Fruit fly (Drosophila melanogaster) whole organism, prepupa: ENCODE data around the gene CG32599.

Experiments
- CG10631 ChIP-seq: fragments of 200-800 bp; sonication (Bioruptor generic); optimal IDR thresholded peaks from 2 replicates; lab custom pipeline; 2016; ENCODE audit warnings: missing biosample characterization, missing genetic modification characterization
- CG10669 ChIP-seq: fragments of 200-800 bp; sonication (Bioruptor generic); optimal IDR thresholded peaks from 3 replicates; lab custom pipeline; 2018; ENCODE audit warnings: missing biosample characterization, mild to moderate bottlenecking, missing genetic modification characterization, moderate library complexity
- CG11294 ChIP-seq: fragments of 200-800 bp; sonication (Bioruptor generic); IDR thresholded peaks from 2 replicates; pipeline ENCODE4 v1.3.6; 2022; ENCODE audit warnings: missing biosample characterization, missing genetic modification characterization
- CG11902 ChIP-seq: fragments of 200-800 bp; sonication (Bioruptor generic); optimal IDR thresholded peaks from 3 replicates; lab custom pipeline; 2016; ENCODE audit warnings: missing biosample characterization, missing genetic modification characterization
- CG1621 ChIP-seq: fragments of 200-800 bp; sonication (Bioruptor generic); optimal IDR thresholded peaks from 3 replicates; lab custom pipeline; 2018; ENCODE audit warnings: missing biosample characterization, mild to moderate bottlenecking, missing genetic modification characterization
- CG16779 ChIP-seq: fragments of 200-800 bp; sonication (Bioruptor generic); optimal IDR thresholded peaks from 3 replicates; lab custom pipeline; 2017; ENCODE audit warnings: missing biosample characterization, mild to moderate bottlenecking, missing genetic modification characterization
- CG3032 ChIP-seq: fragments of 200-800 bp; optimal IDR thresholded peaks from 2 replicates; lab custom pipeline; 2019; ENCODE audit warnings: missing biosample characterization, mild to moderate bottlenecking, missing genetic modification characterization, moderate library complexity
- CG31627 ChIP-seq: fragments of 200-800 bp; sonication (Bioruptor generic); optimal IDR thresholded peaks from 3 replicates; lab custom pipeline; 2016; ENCODE audit warnings: missing biosample characterization, missing genetic modification characterization
- CG32006 ChIP-seq: fragments of 200-800 bp; sonication (Bioruptor generic); optimal IDR thresholded peaks from 3 replicates; lab custom pipeline; 2017; ENCODE audit warnings: missing biosample characterization, mild to moderate bottlenecking, missing genetic modification characterization
- CG6792 ChIP-seq: fragments of 200-800 bp; sonication (Bioruptor generic); optimal IDR thresholded peaks from 3 replicates; lab custom pipeline; 2016; ENCODE audit warnings: missing biosample characterization, missing genetic modification characterization
- CG6808 ChIP-seq: fragments of 200-800 bp; sonication (Bioruptor generic); optimal IDR thresholded peaks from 3 replicates; lab custom pipeline; 2017; ENCODE audit warnings: missing biosample characterization, missing genetic modification characterization, mild to moderate bottlenecking, moderate library complexity, missing genetic modification reagents
- CG8319 ChIP-seq: fragments of 200-800 bp; sonication (Bioruptor generic); optimal IDR thresholded peaks from 3 replicates; lab custom pipeline; 2016; ENCODE audit warnings: missing biosample characterization, missing genetic modification characterization
- CG8632 ChIP-seq: fragments of 200-800 bp; sonication (Bioruptor generic); optimal IDR thresholded peaks from 3 replicates; lab custom pipeline; 2016; ENCODE audit warnings: missing biosample characterization, missing genetic modification characterization
- Eip75B ChIP-seq: fragments of 200-800 bp; sonication (Bioruptor generic); optimal IDR thresholded peaks from 3 replicates; lab custom pipeline; 2016; ENCODE audit warnings: missing biosample characterization, missing genetic modification characterization
- Eip78C ChIP-seq: fragments of 200-800 bp; sonication (Bioruptor generic); peaks from one replicate; lab custom pipeline; 2016; ENCODE audit warnings: missing biosample characterization, missing genetic modification characterization
- Eip93F ChIP-seq: fragments of 200-800 bp; sonication (Bioruptor generic); optimal IDR thresholded peaks from 2 replicates; lab custom pipeline; 2016; ENCODE audit warnings: missing biosample characterization, mild to moderate bottlenecking, missing genetic modification characterization
- Ets21C ChIP-seq: fragments of 200-800 bp; sonication (Bioruptor generic); optimal IDR thresholded peaks from 3 replicates; lab custom pipeline; 2016; ENCODE audit warnings: missing biosample characterization, missing genetic modification characterization
- Hr38 ChIP-seq: sonication (Bioruptor generic); optimal IDR thresholded peaks from 2 replicates; lab custom pipeline; 2016; ENCODE audit warnings: missing biosample characterization, missing genetic modification characterization
- Hr39 ChIP-seq: fragments of 200-800 bp; sonication (Bioruptor generic); optimal IDR thresholded peaks from 2 replicates; lab custom pipeline; 2016; ENCODE audit warnings: missing biosample characterization, missing genetic modification characterization
- Lpt ChIP-seq: fragments of 200-800 bp; sonication (Bioruptor generic); optimal IDR thresholded peaks from 3 replicates; lab custom pipeline; 2016; ENCODE audit warnings: missing biosample characterization, missing genetic modification characterization
- OdsH ChIP-seq: fragments of 200-800 bp; sonication (Bioruptor generic); optimal IDR thresholded peaks from 3 replicates; lab custom pipeline; 2016; ENCODE audit warnings: missing biosample characterization, missing genetic modification characterization
- Sox15 ChIP-seq: fragments of 200-800 bp; sonication (Bioruptor generic); optimal IDR thresholded peaks from 3 replicates; lab custom pipeline; 2016; ENCODE audit warnings: missing biosample characterization, missing genetic modification characterization
- acj6 ChIP-seq: fragments of 200-800 bp; sonication (Bioruptor generic); optimal IDR thresholded peaks from 3 replicates; lab custom pipeline; 2016; ENCODE audit warnings: missing biosample characterization, missing genetic modification characterization
- cyc ChIP-seq: fragments of 200-800 bp; sonication (Bioruptor generic); optimal IDR thresholded peaks from 3 replicates; lab custom pipeline; 2016; ENCODE audit warnings: missing biosample characterization, missing genetic modification characterization
- dac ChIP-seq: fragments of 200-800 bp; sonication (Bioruptor generic); optimal IDR thresholded peaks from 2 replicates; lab custom pipeline; 2017; ENCODE audit warnings: missing biosample characterization, mild to moderate bottlenecking, missing genetic modification characterization
- eg ChIP-seq: fragments of 200-800 bp; sonication (Bioruptor generic); IDR thresholded peaks from 3 replicates; pipeline ENCODE4 v1.3.6; 2022; ENCODE audit warnings: missing biosample characterization, missing genetic modification characterization
- esn ChIP-seq: fragments of 200-800 bp; sonication (Bioruptor generic); optimal IDR thresholded peaks from 2 replicates; lab custom pipeline; 2016; ENCODE audit warnings: missing biosample characterization, mild to moderate bottlenecking, missing genetic modification characterization, moderate library complexity
- fd59A ChIP-seq: fragments of 200-800 bp; sonication (Bioruptor generic); optimal IDR thresholded peaks from 2 replicates; lab custom pipeline; 2017; ENCODE audit warnings: missing biosample characterization, mild to moderate bottlenecking, missing genetic modification characterization, missing genetic modification reagents
- fd85E ChIP-seq: fragments of 200-800 bp; sonication (Bioruptor generic); optimal IDR thresholded peaks from 3 replicates; lab custom pipeline; 2016; ENCODE audit warnings: missing biosample characterization, missing genetic modification characterization
- lz ChIP-seq: fragments of 200-800 bp; sonication (Bioruptor generic); optimal IDR thresholded peaks from 3 replicates; lab custom pipeline; 2016; ENCODE audit warnings: missing biosample characterization, missing genetic modification characterization
- net ChIP-seq: fragments of 200-800 bp; sonication (Bioruptor generic); optimal IDR thresholded peaks from 3 replicates; lab custom pipeline; 2016; ENCODE audit warnings: missing biosample characterization, missing genetic modification characterization
- pdm3 ChIP-seq: fragments of 200-800 bp; sonication (Bioruptor generic); optimal IDR thresholded peaks from 3 replicates; lab custom pipeline; 2016; ENCODE audit warnings: missing biosample characterization, missing genetic modification characterization
- salr ChIP-seq, 2 experiments: fragments of 200-800 bp; sonication (Bioruptor generic); optimal IDR thresholded peaks; 3 replicates each; lab custom pipeline; 2016 to 2018; ENCODE audit warnings: missing biosample characterization in 2 of 2, missing genetic modification characterization in 2 of 2, mild to moderate bottlenecking in 1 of 2
- spab ChIP-seq: fragments of 200-800 bp; sonication (Bioruptor generic); optimal IDR thresholded peaks from 2 replicates; lab custom pipeline; 2017; ENCODE audit warnings: missing biosample characterization, mild to moderate bottlenecking, missing genetic modification characterization, missing genetic modification reagents
- svp ChIP-seq: fragments of 200-800 bp; sonication (Bioruptor generic); peaks from one replicate; lab custom pipeline; 2016; ENCODE audit warnings: missing biosample characterization, missing genetic modification characterization
- topi ChIP-seq: fragments of 200-800 bp; sonication (Bioruptor generic); optimal IDR thresholded peaks from 3 replicates; lab custom pipeline; 2016; ENCODE audit warnings: missing biosample characterization, missing genetic modification characterization
- vri ChIP-seq: fragments of 200-800 bp; sonication (Bioruptor generic); optimal IDR thresholded peaks from 3 replicates; lab custom pipeline; 2016; ENCODE audit warnings: missing biosample characterization, mild to moderate bottlenecking, missing genetic modification characterization

Gene CG32599

DNA sequence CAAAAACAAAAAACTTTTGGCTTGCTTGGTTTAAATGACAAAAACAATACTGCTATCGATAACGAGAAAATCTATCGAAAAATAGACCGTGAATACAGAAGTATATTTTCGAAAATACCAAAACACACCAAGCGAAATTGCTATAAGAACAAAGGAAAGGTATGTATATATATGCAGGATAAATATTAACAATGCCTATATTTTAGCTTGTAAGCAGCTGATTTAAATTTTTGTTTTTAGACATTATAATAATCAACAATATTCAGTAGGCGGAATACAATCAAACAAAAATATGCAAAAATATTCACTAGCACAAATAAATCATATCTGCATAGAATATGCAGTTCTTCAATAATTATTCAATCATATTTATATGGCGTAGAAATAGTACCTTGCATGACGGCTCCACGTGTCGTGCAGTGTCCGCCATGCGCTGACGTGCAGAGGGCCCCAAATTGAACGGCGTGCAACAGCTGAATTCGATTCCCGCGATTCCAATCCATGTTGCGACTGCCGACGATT lies 5.6 kb upstream of the CG32599 start, which contains the start of the genes Fbxl4 and Dus2 (continued):
- peak; percentile 87 for TF ChIP-seq CG8319 (GFP tag; lab: Kevin White, UChicago)
- peak; percentile 81 for TF ChIP-seq CG6808 (GFP tag; lab: Kevin White, UChicago)
- TF ChIP-seq svp (GFP tag; lab: Kevin White, UChicago) = peak; percentile 96
- TF ChIP-seq pdm3 (GFP tag; lab: Kevin White, UChicago) = peak; percentile 93
- TF ChIP-seq dac = peak; percentile 84
- TF ChIP-seq CG11294 (GFP tag; lab: Robert Waterston, UW) = peak; percentile 80
- TF ChIP-seq Eip93F (GFP tag; lab: Kevin White, UChicago) = peak; percentile 68
- peak; percentile 93 for TF ChIP-seq esn (GFP tag; lab: Kevin White, UChicago)
- peak; percentile 88 for TF ChIP-seq CG11902 (GFP tag; lab: Kevin White, UChicago)
- peak; percentile 93 for TF ChIP-seq CG10631 (GFP tag; lab: Kevin White, UChicago)
- peak; percentile 94 for TF ChIP-seq Hr39
- peak; percentile 76 for TF ChIP-seq fd59A (GFP tag; lab: Kevin White, UChicago)
- TF ChIP-seq topi (GFP tag; lab: Kevin White, UChicago) = peak; percentile 94
- no peak for TF ChIP-seq CG16779
- peak; percentile 73 for TF ChIP-seq spab (GFP tag; lab: Kevin White, UChicago)
- TF ChIP-seq CG10669 (GFP tag; lab: Kevin White, UChicago) = peak; percentile 84
- TF ChIP-seq Hr38 (GFP tag; lab: Kevin White, UChicago) = peak; percentile 47
- TF ChIP-seq Eip78C (GFP tag; lab: Kevin White, UChicago) = peak; percentile 96
- TF ChIP-seq CG3032 (tag; lab: Kevin White, UChicago) = peak; percentile 87
- no peak for TF ChIP-seq vri (GFP tag; lab: Kevin White, UChicago)
- TF ChIP-seq Ets21C (GFP tag; lab: Kevin White, UChicago) = peak; percentile 91
- TF ChIP-seq salr (GFP tag; optimal IDR thresholded peaks at IDR 0.05; lab: Kevin White, UChicago) = peak; percentile 73 to 89
- TF ChIP-seq CG6792 (GFP tag; lab: Kevin White, UChicago) = peak; percentile 84
- TF ChIP-seq CG1621 (tag; lab: Kevin White, UChicago) = peak; percentile 76
- TF ChIP-seq OdsH (GFP tag; lab: Kevin White, UChicago) = peak; percentile 91
- peak; percentile 93 for TF ChIP-seq lz (GFP tag; lab: Kevin White, UChicago)
- peak; percentile 94 for TF ChIP-seq acj6 (GFP tag; lab: Kevin White, UChicago)
- peak; percentile 90 for TF ChIP-seq CG32006 (GFP tag; lab: Kevin White, UChicago)
- peak; percentile 77 for TF ChIP-seq Lpt (GFP tag; lab: Kevin White, UChicago)
- TF ChIP-seq cyc (GFP tag; lab: Kevin White, UChicago) = peak; percentile 93
- no peak for TF ChIP-seq fd85E

DNA sequence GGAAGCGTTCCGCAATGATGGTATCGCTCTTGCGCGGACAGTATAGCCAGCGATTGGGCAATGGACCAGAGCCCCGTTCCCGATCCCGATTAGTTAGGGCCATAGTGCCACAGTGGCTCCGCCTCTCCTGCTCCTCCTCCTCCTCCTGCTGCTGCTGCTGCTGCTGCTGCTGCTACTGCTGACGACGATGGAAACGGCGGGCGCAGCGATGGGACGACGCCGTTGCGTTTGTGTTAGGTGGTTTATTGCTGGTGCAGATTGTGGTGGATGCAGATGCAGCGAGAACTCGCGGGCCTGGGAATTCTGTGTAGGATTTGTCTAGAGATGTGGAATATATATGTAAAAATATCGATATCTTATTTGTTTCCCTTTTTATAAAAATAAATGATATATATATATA lies 1.0 kb upstream of the CG32599 start, which contains the start of gene mRNA-cap:
Gene mRNA-cap (minus strand): TSS at position 344 of the 400 bp plus-strand sequence.
- TF ChIP-seq net (GFP tag; lab: Kevin White, UChicago) (no peak), pdm3 (GFP tag; lab: Kevin White, UChicago) (no peak), Lpt (GFP tag; lab: Kevin White, UChicago) (no peak), lz (GFP tag; lab: Kevin White, UChicago) (no peak), CG8632 (GFP tag; lab: Kevin White, UChicago) (no peak), CG3032 (tag; lab: Kevin White, UChicago) (no peak), Eip75B (GFP tag; lab: Kevin White, UChicago) (no peak), cyc (GFP tag; lab: Kevin White, UChicago) (no peak)

DNA sequence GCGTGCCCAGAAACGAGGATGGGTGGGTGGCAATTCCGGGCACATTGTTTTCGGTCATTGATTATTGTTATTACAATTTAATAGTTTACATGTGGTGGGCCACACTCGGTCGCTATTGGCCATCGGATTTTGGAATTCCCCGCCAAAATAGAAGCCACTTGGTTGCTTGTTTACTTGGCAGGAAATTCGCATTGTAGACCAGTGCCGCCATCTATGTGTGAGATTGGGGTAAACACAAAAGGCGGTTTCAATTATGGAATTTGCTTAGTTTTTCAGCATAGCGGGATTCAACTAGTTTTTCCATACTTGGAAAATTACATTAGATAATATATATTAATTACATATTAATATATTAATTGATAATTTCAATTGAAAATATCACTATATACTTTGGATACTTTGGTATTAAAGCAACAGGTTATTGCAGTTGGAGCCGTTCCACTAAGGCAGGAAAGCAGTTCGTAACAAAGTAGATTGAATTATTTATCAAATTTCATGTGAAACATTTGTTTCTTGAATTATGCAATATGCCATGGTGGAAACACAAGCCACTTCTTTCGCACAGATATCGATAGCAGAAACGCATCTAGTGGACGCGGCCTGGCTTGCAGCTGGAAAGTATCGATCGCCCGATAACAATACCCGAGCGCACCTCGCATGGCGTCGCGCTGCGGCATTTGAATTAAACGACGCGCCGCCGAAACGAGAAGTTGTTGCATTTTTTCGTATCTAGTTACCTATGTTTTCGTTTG lies 3.7 kb downstream of the CG32599 start, which contains the start of gene mud:
Gene mud (plus strand): TSS at position 698 of the 752 bp plus-strand sequence.
- TF ChIP-seq net (GFP tag; lab: Kevin White, UChicago) (no peak), Sox15 (GFP tag; lab: Kevin White, UChicago) (no peak), CG31627 (GFP tag; lab: Kevin White, UChicago) (peak; percentile 11), eg (peak; percentile 33; the same call in 1 of the 3 replicates), CG10631 (GFP tag; lab: Kevin White, UChicago) (peak; percentile 12)
